Worm (Caenorhabditis elegans): ENCODE results near the gene tbc-12.

DNA sequence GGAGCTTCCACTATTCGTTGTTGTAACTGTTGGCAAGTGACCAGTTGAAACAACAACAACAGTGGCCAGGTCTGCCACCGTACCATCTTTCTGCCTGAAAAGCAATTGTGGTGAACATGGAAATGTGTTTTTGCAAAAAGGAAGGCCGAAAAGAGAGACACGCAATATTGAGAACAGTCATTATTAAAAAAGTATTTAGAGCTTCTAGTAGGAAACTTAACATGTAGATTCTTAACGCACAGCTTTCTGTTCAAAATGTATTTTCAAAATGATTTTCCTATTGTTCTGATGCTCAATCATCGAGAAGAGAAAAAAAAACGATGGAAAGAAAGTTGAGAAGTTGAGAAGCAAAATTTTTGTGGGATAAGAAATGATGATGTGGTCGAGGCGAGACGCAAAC is 17.0 kb downstream of the tbc-12 start, which contains the start of gene syg-1:
- no peak for TF ChIP-seq ama-1 (optimal IDR thresholded peaks at IDR 0.05)
- no peak for TF ChIP-seq egl-27 (tag; optimal IDR thresholded peaks at IDR 0.05)
- TF ChIP-seq nhr-76 (tag; optimal IDR thresholded peaks at IDR 0.05), result no peak
- TF ChIP-seq nhr-19 (GFP tag; conservative IDR thresholded peaks at IDR 0.05), result no peak
- no peak for TF ChIP-seq nhr-12 (tag; optimal IDR thresholded peaks at IDR 0.05)
- TF ChIP-seq elt-2 (tag; optimal IDR thresholded peaks at IDR 0.05), result no peak
- no peak for TF ChIP-seq Y116A8C.19 (tag; optimal IDR thresholded peaks at IDR 0.05; ENCODE audit: borderline replicate concordance)
- TF ChIP-seq skn-1 (tag; optimal IDR thresholded peaks at IDR 0.05), result no peak
- TF ChIP-seq C16A3.4 (tag; optimal IDR thresholded peaks at IDR 0.05), result no peak
- TF ChIP-seq lsy-2 (tag; optimal IDR thresholded peaks at IDR 0.05), result no peak
- no peak for TF ChIP-seq ztf-11 (tag; optimal IDR thresholded peaks at IDR 0.05)
